Worm (Caenorhabditis elegans): ENCODE data around the gene K12H6.5.
A peak's percentile ranks its signal among the peaks of the same experiment; 100 is the strongest.

The K12H6.5 gene

DNA sequence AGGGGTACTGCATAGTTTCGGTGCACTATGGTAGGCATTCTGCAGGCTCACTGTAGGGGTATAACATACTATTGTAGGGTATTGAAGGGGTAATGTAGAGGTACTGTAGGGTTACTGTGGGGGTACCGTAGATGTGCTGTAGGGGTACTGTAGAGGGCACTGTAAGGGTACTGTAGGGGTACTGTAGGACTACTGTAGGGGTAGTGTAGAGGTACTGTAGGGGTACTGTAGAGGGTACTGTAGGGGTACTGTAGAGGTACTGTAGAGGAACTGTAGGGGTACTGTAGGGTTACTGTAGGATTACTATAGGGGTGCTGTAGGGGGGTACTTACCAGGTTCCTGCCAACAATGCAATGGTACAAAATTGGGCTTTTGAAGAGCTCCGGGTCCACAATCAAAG, 4.2 kb upstream of the K12H6.5 start:
- no peak for TF ChIP-seq ceh-63 (GFP tag; optimal IDR thresholded peaks at IDR 0.05)
- TF ChIP-seq unc-86 (tag; optimal IDR thresholded peaks at IDR 0.05) = no peak
- TF ChIP-seq nhr-85 (tag) = peak; percentile 42
- TF ChIP-seq efl-1 (optimal IDR thresholded peaks at IDR 0.05) = no peak
- TF ChIP-seq efl-1 (GFP tag; optimal IDR thresholded peaks at IDR 0.05 in 1 of 2) = peak in 1 of 2 experiments; percentile 75
- TF ChIP-seq mef-2 (tag; optimal IDR thresholded peaks at IDR 0.05) = no peak

DNA sequence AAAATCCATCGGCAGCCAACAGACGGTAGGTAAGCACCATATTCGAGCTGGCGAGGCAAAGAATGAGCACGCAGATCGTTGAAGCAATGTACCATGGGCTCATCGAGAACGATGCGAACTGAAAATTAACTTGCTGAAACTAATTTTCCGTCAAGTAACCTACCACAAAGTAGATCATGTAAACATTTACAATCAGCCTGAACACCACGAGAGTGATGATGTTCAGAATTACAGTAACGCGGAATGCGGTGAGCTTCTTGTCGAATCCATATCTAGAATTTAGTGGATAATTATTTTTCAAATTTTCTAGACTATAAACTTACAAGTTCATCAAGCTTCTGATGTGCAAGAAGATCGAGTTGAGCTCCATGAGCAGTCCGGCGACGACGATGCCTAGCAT, 3.5 kb upstream of the K12H6.5 start:
- TF ChIP-seq ces-1 (GFP tag; optimal IDR thresholded peaks at IDR 0.05) = no peak
- no peak for TF ChIP-seq lsy-2 (tag; optimal IDR thresholded peaks at IDR 0.05)
- TF ChIP-seq sptf-1 (tag; optimal IDR thresholded peaks at IDR 0.05) = no peak
- TF ChIP-seq mab-9 (GFP tag; IDR thresholded peaks at IDR 0.05) = no peak
- TF ChIP-seq jun-1 (tag; optimal IDR thresholded peaks at IDR 0.05) = no peak
- no peak for TF ChIP-seq unc-86 (tag; optimal IDR thresholded peaks at IDR 0.05)
- no peak for TF ChIP-seq nhr-11 (tag; optimal IDR thresholded peaks at IDR 0.05)
- TF ChIP-seq ceh-88 (GFP tag; IDR thresholded peaks at IDR 0.05) = no peak

DNA sequence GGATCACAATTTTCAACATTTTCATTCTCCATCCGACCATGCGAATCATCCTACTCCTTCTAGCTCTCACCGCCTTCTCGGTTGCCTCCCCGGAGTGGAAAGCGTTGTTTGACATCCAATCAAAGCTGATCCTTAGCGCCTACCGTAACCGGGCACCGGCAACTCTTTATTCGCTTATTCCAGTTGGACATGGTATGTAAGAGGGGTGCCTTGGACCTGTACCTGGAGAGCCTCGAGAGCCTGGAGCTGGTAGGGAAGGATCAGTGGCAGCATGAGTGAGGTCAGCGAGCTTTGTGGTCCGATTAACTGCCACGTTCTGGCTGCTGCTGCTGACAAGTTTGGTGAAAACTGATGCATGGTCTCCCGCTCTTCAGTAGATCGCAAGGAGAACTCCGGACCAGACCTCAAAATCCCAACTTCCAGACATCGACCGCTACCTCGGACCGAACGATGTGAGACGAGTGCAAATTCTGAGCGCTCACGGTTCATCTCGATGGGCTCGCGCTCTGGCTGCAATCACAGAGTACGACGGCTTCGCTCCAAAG, 2.0 kb upstream of the K12H6.5 start, which contains the start of gene K12H6.8:
Gene K12H6.8, plus strand, starts transcription at position 38 of the 545 bp plus-strand sequence.
- no peak for TF ChIP-seq hlh-4 (tag; optimal IDR thresholded peaks at IDR 0.05)
- TF ChIP-seq unc-130 (tag; optimal IDR thresholded peaks at IDR 0.05) = no peak
- no peak for TF ChIP-seq fos-1 (tag; optimal IDR thresholded peaks at IDR 0.05)
- TF ChIP-seq unc-62 (GFP tag; optimal IDR thresholded peaks at IDR 0.05) = no peak
- no peak for TF ChIP-seq nhr-85 (tag)
- TF ChIP-seq C34B4.2 (tag; optimal IDR thresholded peaks at IDR 0.05) = no peak
- no peak for TF ChIP-seq isw-1 (GFP tag; IDR thresholded peaks at IDR 0.05)
- no peak for TF ChIP-seq nhr-84 (tag; optimal IDR thresholded peaks at IDR 0.05)
- no peak for TF ChIP-seq mdl-1 (tag; optimal IDR thresholded peaks at IDR 0.05)
- no peak for TF ChIP-seq snu-23 (GFP tag; optimal IDR thresholded peaks at IDR 0.05)
- TF ChIP-seq lin-15B (tag; optimal IDR thresholded peaks at IDR 0.05) = no peak

DNA sequence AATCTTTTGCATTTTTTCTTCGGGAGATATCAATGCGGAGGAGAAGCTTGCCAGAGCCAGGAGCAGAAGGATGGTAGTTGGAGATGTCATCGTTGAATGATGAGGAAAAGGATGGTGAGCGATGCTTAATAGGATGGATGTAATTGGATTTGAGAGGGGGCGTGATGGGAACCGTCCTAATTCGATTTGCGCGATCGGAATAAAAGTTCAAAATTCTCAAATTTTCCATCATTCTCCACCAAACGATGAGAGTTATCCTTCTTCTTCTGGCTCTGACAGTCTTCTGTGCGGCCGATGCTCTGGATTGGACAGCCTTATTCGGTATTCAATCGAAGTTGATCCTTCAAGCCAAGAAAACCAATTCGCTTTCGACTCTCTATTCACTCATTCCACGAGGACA, 1.8 kb downstream of the K12H6.5 start, which contains the start of the genes K12H6.4 and K12H6.9:
Gene K12H6.4, minus strand, starts transcription at position 101 of the 400 bp plus-strand sequence.
Gene K12H6.9, plus strand, starts transcription at position 236 of the 400 bp plus-strand sequence.
- TF ChIP-seq ceh-82 (tag; optimal IDR thresholded peaks at IDR 0.05) = no peak

DNA sequence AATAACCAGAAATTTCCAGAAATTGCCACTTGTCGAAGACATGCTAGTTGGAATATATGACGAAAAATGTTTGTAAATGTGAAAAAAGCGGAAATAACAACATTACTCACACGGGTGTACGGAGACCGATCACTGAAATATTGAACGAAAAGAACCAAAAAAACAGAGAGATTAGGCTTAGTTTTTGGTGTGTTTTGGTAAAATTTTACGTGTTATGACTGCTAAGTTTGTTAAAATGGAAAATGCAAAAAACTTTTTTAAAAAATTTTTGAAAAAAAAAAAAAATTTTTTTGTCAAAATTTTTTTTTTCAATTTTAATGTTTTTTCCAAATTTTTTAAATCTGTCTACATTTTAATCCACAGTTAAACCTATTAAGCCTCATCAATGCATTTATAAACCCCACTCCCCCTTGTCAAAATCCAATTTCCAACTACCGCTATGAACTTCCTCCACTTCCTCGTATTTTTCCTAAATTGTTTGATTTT, 3.5 kb downstream of the K12H6.5 start, which contains the start of the genes fut-4 and K12H6.10:
Gene fut-4, minus strand, starts transcription at position 101 of the 486 bp plus-strand sequence.
Gene K12H6.10, plus strand, starts transcription at position 436 of the 486 bp plus-strand sequence.
- TF ChIP-seq grh-1 (GFP tag; IDR thresholded peaks at IDR 0.05) = no peak
- TF ChIP-seq lin-13 (GFP tag; optimal IDR thresholded peaks at IDR 0.05) = no peak
- no peak for TF ChIP-seq ces-1 (GFP tag; optimal IDR thresholded peaks at IDR 0.05)
- TF ChIP-seq zip-4 (GFP tag; optimal IDR thresholded peaks at IDR 0.05) = no peak
- TF ChIP-seq nhr-84 (tag; optimal IDR thresholded peaks at IDR 0.05) = no peak
- no peak for TF ChIP-seq elt-2 (tag; optimal IDR thresholded peaks at IDR 0.05)
- TF ChIP-seq mef-2 (tag; optimal IDR thresholded peaks at IDR 0.05) = no peak
- TF ChIP-seq nhr-47 (tag; optimal IDR thresholded peaks at IDR 0.05) = no peak
- TF ChIP-seq pax-3 (tag; optimal IDR thresholded peaks at IDR 0.05) = no peak
- no peak for TF ChIP-seq mab-9 (GFP tag; IDR thresholded peaks at IDR 0.05)
- no peak for TF ChIP-seq ama-1 (optimal IDR thresholded peaks at IDR 0.05)
- no peak for TF ChIP-seq ceh-63 (GFP tag; optimal IDR thresholded peaks at IDR 0.05)
- no peak for TF ChIP-seq dsc-1 (tag; optimal IDR thresholded peaks at IDR 0.05)

DNA sequence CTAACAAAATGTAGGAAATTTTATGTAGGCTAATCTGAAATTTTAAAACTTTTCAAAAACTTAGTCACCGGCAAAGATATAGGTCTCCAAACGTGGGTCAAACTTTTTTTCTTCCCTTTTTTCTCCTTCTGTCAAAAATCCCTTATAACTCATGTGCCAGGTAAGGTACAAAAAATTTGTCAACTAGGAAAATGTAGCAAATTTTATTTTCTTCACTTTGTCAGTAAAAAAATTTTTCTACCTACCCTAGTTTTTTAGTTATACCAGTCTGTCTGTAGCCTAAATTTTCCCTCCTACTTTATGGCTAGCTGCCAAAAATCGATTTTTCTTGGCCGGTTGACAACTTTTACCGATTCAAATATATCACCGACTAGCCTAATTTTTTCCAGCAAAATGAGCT, 9.3 kb downstream of the K12H6.5 start, which contains the start of gene set-13:
Gene set-13, plus strand, starts transcription at position 301 of the 400 bp plus-strand sequence.
- TF ChIP-seq egl-13 (tag; optimal IDR thresholded peaks at IDR 0.05) = no peak
- no peak for TF ChIP-seq fkh-4 (tag; optimal IDR thresholded peaks at IDR 0.05; ENCODE audit: borderline replicate concordance)
- no peak for TF ChIP-seq blmp-1 (tag; optimal IDR thresholded peaks at IDR 0.05)
- TF ChIP-seq lir-3 (tag; optimal IDR thresholded peaks at IDR 0.05; ENCODE audit: poor library complexity) = no peak
- TF ChIP-seq nhr-12 (tag; optimal IDR thresholded peaks at IDR 0.05) = no peak
- no peak for TF ChIP-seq jun-1 (tag; optimal IDR thresholded peaks at IDR 0.05)
- no peak for TF ChIP-seq ztf-11 (tag; optimal IDR thresholded peaks at IDR 0.05)
- TF ChIP-seq aly-2 (tag; optimal IDR thresholded peaks at IDR 0.05) = no peak
